Worm (Caenorhabditis elegans) whole organism, L2 larva: ENCODE results near the gene ndnf-1.

Source experiments
- C34F6.9 ChIP-seq: fragments of 150-350 bp; optimal IDR thresholded peaks from 2 replicates; lab custom pipeline; 2014; ENCODE audit warnings: missing biosample characterization, missing genetic modification characterization
- F13H6.1 ChIP-seq: sonication (generic microtip); optimal IDR thresholded peaks from 2 replicates; lab custom pipeline; 2016; ENCODE audit warnings: missing genetic modification characterization, missing compliant biosample characterization
- R02D3.7 ChIP-seq: fragments of 150-350 bp; optimal IDR thresholded peaks from 2 replicates; lab custom pipeline; 2014; ENCODE audit warnings: missing biosample characterization, missing genetic modification characterization
- Y55F3AM.14 ChIP-seq: fragments of 200-800 bp; sonication (Bioruptor generic); optimal IDR thresholded peaks from 2 replicates; lab custom pipeline; 2018; ENCODE audit warnings: mild to moderate bottlenecking, missing genetic modification characterization, missing compliant biosample characterization
- ZK546.5 ChIP-seq: sonication (generic microtip); optimal IDR thresholded peaks from 2 replicates; lab custom pipeline; 2017; ENCODE audit warnings: missing biosample characterization, missing genetic modification characterization
- alr-1 ChIP-seq: fragments of 150-350 bp; optimal IDR thresholded peaks from 2 replicates; lab custom pipeline; 2014; ENCODE audit warnings: missing biosample characterization, missing genetic modification characterization
- aly-2 ChIP-seq: fragments of 150-350 bp; optimal IDR thresholded peaks from 2 replicates; lab custom pipeline; 2014; ENCODE audit warnings: missing biosample characterization, missing genetic modification characterization
- ama-1 ChIP-seq: fragments of 150-350 bp; optimal IDR thresholded peaks from 2 replicates; lab custom pipeline; 2018; ENCODE audit warnings: inconsistent platforms
- blmp-1 ChIP-seq: sonication (generic microtip); optimal IDR thresholded peaks from 2 replicates; lab custom pipeline; 2017; ENCODE audit warnings: missing genetic modification characterization, mild to moderate bottlenecking, missing compliant biosample characterization, antibody characterized with exemption, moderate library complexity; ENCODE audit not compliant: insufficient read depth
- ceh-16 ChIP-seq: fragments of 150-350 bp; optimal IDR thresholded peaks from 2 replicates; lab custom pipeline; 2014; ENCODE audit warnings: missing biosample characterization, missing genetic modification characterization
- ceh-82 ChIP-seq: fragments of 150-350 bp; optimal IDR thresholded peaks from 2 replicates; lab custom pipeline; 2014; ENCODE audit warnings: missing biosample characterization, missing genetic modification characterization
- crh-2 ChIP-seq: sonication (generic microtip); optimal IDR thresholded peaks from 2 replicates; lab custom pipeline; 2017; ENCODE audit warnings: missing biosample characterization, missing genetic modification characterization
- fos-1 ChIP-seq: fragments of 150-350 bp; optimal IDR thresholded peaks from 2 replicates; lab custom pipeline; 2014; ENCODE audit warnings: missing biosample characterization, missing genetic modification characterization
- lin-11 ChIP-seq: fragments of 150-350 bp; sonication (generic microtip); optimal IDR thresholded peaks from 2 replicates; lab custom pipeline; 2014; ENCODE audit warnings: missing biosample characterization, missing genetic modification characterization, inconsistent platforms, mixed read lengths
- lin-13 ChIP-seq: fragments of 150-350 bp; optimal IDR thresholded peaks from 2 replicates; lab custom pipeline; 2014; ENCODE audit warnings: missing biosample characterization, missing genetic modification reagents, missing genetic modification characterization
- lin-39 ChIP-seq: fragments of 150-350 bp; optimal IDR thresholded peaks from 2 replicates; lab custom pipeline; 2014; ENCODE audit warnings: missing biosample characterization, missing genetic modification reagents, missing genetic modification characterization
- mab-5 ChIP-seq: fragments of 150-350 bp; optimal IDR thresholded peaks from 2 replicates; lab custom pipeline; 2014; ENCODE audit warnings: missing biosample characterization, missing genetic modification characterization
- mdl-1 ChIP-seq, 2 experiments: fragments of 150-350 bp in 1 of 2; sonication (generic microtip) in 1 of 2; optimal IDR thresholded peaks; 2 replicates each; lab custom pipeline; 2017; ENCODE audit warnings: missing biosample characterization in 2 of 2, missing genetic modification characterization in 2 of 2
- nhr-10 ChIP-seq: sonication (generic microtip); optimal IDR thresholded peaks from 2 replicates; lab custom pipeline; 2017; ENCODE audit warnings: missing biosample characterization, missing genetic modification characterization
- nhr-11 ChIP-seq: fragments of 150-350 bp; optimal IDR thresholded peaks from 2 replicates; lab custom pipeline; 2014; ENCODE audit warnings: missing biosample characterization, missing genetic modification characterization
- nhr-129 ChIP-seq: fragments of 150-350 bp; optimal IDR thresholded peaks from 2 replicates; lab custom pipeline; 2014; ENCODE audit warnings: missing biosample characterization, missing genetic modification characterization
- nhr-21 ChIP-seq: fragments of 150-350 bp; optimal IDR thresholded peaks from 2 replicates; lab custom pipeline; 2014; ENCODE audit warnings: missing biosample characterization, missing genetic modification characterization
- nhr-237 ChIP-seq: fragments of 150-350 bp; optimal IDR thresholded peaks from 2 replicates; lab custom pipeline; 2014; ENCODE audit warnings: missing biosample characterization, missing genetic modification characterization
- nhr-25 ChIP-seq: fragments of 150-350 bp; sonication (generic microtip); optimal IDR thresholded peaks from 3 replicates; lab custom pipeline; 2014; ENCODE audit warnings: missing biosample characterization, missing genetic modification characterization
- nhr-77 ChIP-seq: fragments of 150-350 bp; optimal IDR thresholded peaks from 2 replicates; lab custom pipeline; 2014; ENCODE audit warnings: missing biosample characterization, missing genetic modification characterization
- peb-1 ChIP-seq: fragments of 150-350 bp; optimal IDR thresholded peaks from 2 replicates; lab custom pipeline; 2014; ENCODE audit warnings: missing biosample characterization, missing genetic modification characterization
- sem-4 ChIP-seq: fragments of 150-350 bp; optimal IDR thresholded peaks from 2 replicates; lab custom pipeline; 2014; ENCODE audit warnings: missing biosample characterization, missing genetic modification reagents, missing genetic modification characterization
- sma-3 ChIP-seq: sonication (generic microtip); optimal IDR thresholded peaks from 2 replicates; lab custom pipeline; 2016; ENCODE audit warnings: missing genetic modification reagents, missing genetic modification characterization, missing compliant biosample characterization
- sma-9 ChIP-seq, 2 experiments: fragments of 150-350 bp in 1 of 2; sonication (generic microtip) in 1 of 2; optimal IDR thresholded peaks; 2 replicates each; lab custom pipeline; 2014 to 2016; ENCODE audit warnings: missing genetic modification characterization in 2 of 2, mild to moderate bottlenecking in 1 of 2, missing biosample characterization in 1 of 2, missing compliant biosample characterization in 1 of 2, missing genetic modification reagents in 1 of 2, moderate library complexity in 1 of 2
- unc-39 ChIP-seq: fragments of 150-350 bp; optimal IDR thresholded peaks from 2 replicates; lab custom pipeline; 2014; ENCODE audit warnings: missing biosample characterization, missing genetic modification characterization
- unc-55 ChIP-seq: fragments of 150-350 bp; sonication (generic microtip); optimal IDR thresholded peaks from 3 replicates; lab custom pipeline; 2014; ENCODE audit warnings: missing biosample characterization, missing genetic modification reagents, missing genetic modification characterization
- unc-62 ChIP-seq: fragments of 150-350 bp; optimal IDR thresholded peaks from 2 replicates; lab custom pipeline; 2014; ENCODE audit warnings: missing biosample characterization, missing genetic modification reagents, missing genetic modification characterization
- zag-1 ChIP-seq: fragments of 150-350 bp; optimal IDR thresholded peaks from 2 replicates; lab custom pipeline; 2014; ENCODE audit warnings: missing biosample characterization, missing genetic modification characterization
- ztf-4 ChIP-seq: fragments of 150-350 bp; optimal IDR thresholded peaks from 2 replicates; lab custom pipeline; 2014; ENCODE audit warnings: missing biosample characterization, missing genetic modification characterization

The ndnf-1 gene

ce11 chrIV:3050054-3050990 is 21.6 kb upstream of the ndnf-1 start, which contains the start of gene eel-1 (continued):
- TF ChIP-seq nhr-129 (tag; lab: Kevin White, UChicago) (peak; percentile 82), nhr-21 (tag; lab: Kevin White, UChicago) (peak; percentile 89), sem-4 (tag; lab: Kevin White, UChicago) (peak; percentile 91), lin-13 (peak; percentile 97), crh-2 (tag; lab: Kevin White, UChicago) (peak; percentile 88), fos-1 (peak; percentile 66), unc-55 (GFP tag; lab: Kevin White, UChicago) (peak; percentile 84), ama-1 (peak; percentile 61), lin-39 (tag; lab: Kevin White, UChicago) (peak; percentile 63), lin-11 (tag; lab: Kevin White, UChicago) (peak; percentile 75), C34F6.9 (tag; lab: Kevin White, UChicago) (peak; percentile 80), ztf-4 (tag; lab: Kevin White, UChicago) (peak; percentile 82), F13H6.1 (tag; lab: Kevin White, UChicago) (peak; percentile 96), ZK546.5 (tag; lab: Kevin White, UChicago) (peak; percentile 79), nhr-237 (peak; percentile 3)

- TF ChIP-seq unc-62 (GFP tag; lab: Kevin White, UChicago) (no peak), Y55F3AM.14 (GFP tag; lab: Kevin White, UChicago) (no peak), lin-13 (no peak), nhr-77 (tag; lab: Kevin White, UChicago) (no peak), ceh-16 (no peak), ama-1 (no peak), nhr-10 (tag; lab: Kevin White, UChicago) (no peak), crh-2 (tag; lab: Kevin White, UChicago) (no peak), R02D3.7 (no peak), C34F6.9 (tag; lab: Kevin White, UChicago) (no peak), ztf-4 (tag; lab: Kevin White, UChicago) (no peak), zag-1 (no peak), alr-1 (tag; lab: Kevin White, UChicago) (no peak), nhr-11 (tag; lab: Kevin White, UChicago) (no peak), nhr-25 (tag; lab: Kevin White, UChicago) (no peak), mab-5 (tag; lab: Kevin White, UChicago) (no peak), mdl-1 (tag; optimal IDR thresholded peaks at IDR 0.05; lab: Kevin White, UChicago) (no peak), sem-4 (tag; lab: Kevin White, UChicago) (no peak), ceh-82 (tag; lab: Kevin White, UChicago) (no peak), unc-39 (tag; lab: Kevin White, UChicago) (no peak)
- TF ChIP-seq, all 48 proteins: peak for 0
Observed at ce11 chrIV:3046889-3047288, 18.1 kb upstream of the ndnf-1 start.

ce11 chrIV:3046009-3046408 is 17.3 kb upstream of the ndnf-1 start:
- TF ChIP-seq lin-39 (tag; lab: Kevin White, UChicago) (no peak), nhr-77 (tag; lab: Kevin White, UChicago) (no peak), nhr-11 (tag; lab: Kevin White, UChicago) (no peak), sma-9 (GFP tag; optimal IDR thresholded peaks at IDR 0.05; lab: Kevin White, UChicago) (no peak), sma-9 (tag; optimal IDR thresholded peaks at IDR 0.05; lab: Kevin White, UChicago) (no peak), F13H6.1 (tag; lab: Kevin White, UChicago) (no peak), ceh-82 (tag; lab: Kevin White, UChicago) (no peak), peb-1 (no peak), nhr-129 (tag; lab: Kevin White, UChicago) (no peak), ztf-4 (tag; lab: Kevin White, UChicago) (no peak), unc-62 (GFP tag; lab: Kevin White, UChicago) (no peak), blmp-1 (tag; lab: Kevin White, UChicago) (no peak), lin-11 (tag; lab: Kevin White, UChicago) (no peak), aly-2 (tag; lab: Kevin White, UChicago) (no peak), ZK546.5 (tag; lab: Kevin White, UChicago) (no peak)

- no peak for TF ChIP-seq nhr-129 (tag; lab: Kevin White, UChicago)
- TF ChIP-seq aly-2 (tag; lab: Kevin White, UChicago) = no peak
- TF ChIP-seq sma-3 (GFP tag; lab: Kevin White, UChicago) = no peak
- TF ChIP-seq unc-55 (GFP tag; lab: Kevin White, UChicago) = no peak
- TF ChIP-seq sma-9 (GFP tag; optimal IDR thresholded peaks at IDR 0.05; lab: Kevin White, UChicago) = no peak
- no peak for TF ChIP-seq sma-9 (tag; optimal IDR thresholded peaks at IDR 0.05; lab: Kevin White, UChicago)
- TF ChIP-seq nhr-10 (tag; lab: Kevin White, UChicago) = no peak
- TF ChIP-seq ceh-82 (tag; lab: Kevin White, UChicago) = no peak
- no peak for TF ChIP-seq lin-39 (tag; lab: Kevin White, UChicago)
Observed at ce11 chrIV:3044158-3044557, 15.4 kb upstream of the ndnf-1 start.
